Worm (Caenorhabditis elegans) whole organism, L3 larva: ENCODE results near the gene unc-24.

Source experiments
- R02D3.7 ChIP-seq: fragments of 150-350 bp; optimal IDR thresholded peaks from 2 replicates; lab custom pipeline; 2014; ENCODE audit warnings: missing biosample characterization, missing genetic modification characterization
- aly-2 ChIP-seq: fragments of 150-350 bp; optimal IDR thresholded peaks from 2 replicates; lab custom pipeline; 2014; ENCODE audit warnings: missing biosample characterization, missing genetic modification characterization
- ama-1 ChIP-seq: fragments of 150-350 bp; optimal IDR thresholded peaks from 2 replicates; lab custom pipeline; 2018
- ceh-16 ChIP-seq: sonication (generic microtip); optimal IDR thresholded peaks from 2 replicates; lab custom pipeline; 2017; ENCODE audit warnings: missing biosample characterization, missing genetic modification characterization
- ceh-28 ChIP-seq: fragments of 150-350 bp; optimal IDR thresholded peaks from 2 replicates; lab custom pipeline; 2014; ENCODE audit warnings: missing biosample characterization, missing genetic modification reagents, missing genetic modification characterization
- daf-12 ChIP-seq: fragments of 150-350 bp; optimal IDR thresholded peaks from 2 replicates; lab custom pipeline; 2014; ENCODE audit warnings: missing biosample characterization, missing genetic modification reagents, missing genetic modification characterization
- egl-27 ChIP-seq: sonication (generic microtip); optimal IDR thresholded peaks from 4 replicates; lab custom pipeline; 2017; ENCODE audit warnings: missing biosample characterization, missing genetic modification reagents, missing genetic modification characterization
- egl-5 ChIP-seq: fragments of 150-350 bp; optimal IDR thresholded peaks from 2 replicates; lab custom pipeline; 2017; ENCODE audit warnings: missing biosample characterization, missing genetic modification reagents, missing genetic modification characterization, inconsistent platforms
- elt-1 ChIP-seq: fragments of 150-350 bp; optimal IDR thresholded peaks from 2 replicates; lab custom pipeline; 2014; ENCODE audit warnings: missing biosample characterization, missing genetic modification characterization
- elt-3 ChIP-seq, 3 experiments: fragments of 150-350 bp in 1 of 3; sonication (generic microtip) in 2 of 3; optimal IDR thresholded peaks; 2 replicates in 2 of 3; 4 replicates in 1 of 3; lab custom pipeline; 2014 to 2017; ENCODE audit warnings: missing biosample characterization in 3 of 3, missing genetic modification characterization in 3 of 3
- eor-1 ChIP-seq, 2 experiments: fragments of 150-350 bp; optimal IDR thresholded peaks; 2 replicates each; lab custom pipeline; 2014 to 2018; ENCODE audit warnings: missing biosample characterization in 2 of 2, missing genetic modification characterization in 2 of 2
- fkh-10 ChIP-seq: sonication (generic microtip); optimal IDR thresholded peaks from 2 replicates; lab custom pipeline; 2017; ENCODE audit warnings: missing biosample characterization, missing genetic modification reagents, missing genetic modification characterization
- fkh-2 ChIP-seq: fragments of 150-350 bp; optimal IDR thresholded peaks from 2 replicates; lab custom pipeline; 2014; ENCODE audit warnings: missing biosample characterization, missing genetic modification reagents, missing genetic modification characterization
- jun-1 ChIP-seq: fragments of 150-350 bp; optimal IDR thresholded peaks from 2 replicates; lab custom pipeline; 2014; ENCODE audit warnings: missing biosample characterization, missing genetic modification reagents, missing genetic modification characterization
- lin-15B ChIP-seq: fragments of 150-350 bp; optimal IDR thresholded peaks from 2 replicates; lab custom pipeline; 2014; ENCODE audit warnings: missing biosample characterization, missing genetic modification characterization
- lsy-12 ChIP-seq: sonication (generic microtip); optimal IDR thresholded peaks from 2 replicates; lab custom pipeline; 2016; ENCODE audit warnings: mild to moderate bottlenecking, missing genetic modification characterization, missing compliant biosample characterization
- mdl-1 ChIP-seq: fragments of 150-350 bp; optimal IDR thresholded peaks from 2 replicates; lab custom pipeline; 2014; ENCODE audit warnings: missing biosample characterization, missing genetic modification characterization
- nfya-1 ChIP-seq: sonication (generic microtip); optimal IDR thresholded peaks from 2 replicates; lab custom pipeline; 2017; ENCODE audit warnings: missing genetic modification characterization, mild to moderate bottlenecking, missing compliant biosample characterization, antibody characterized with exemption, moderate library complexity; ENCODE audit not compliant: insufficient read depth
- nhr-11 ChIP-seq: fragments of 150-350 bp; optimal IDR thresholded peaks from 2 replicates; lab custom pipeline; 2014; ENCODE audit warnings: missing biosample characterization, missing genetic modification characterization
- nhr-12 ChIP-seq: fragments of 150-350 bp; optimal IDR thresholded peaks from 2 replicates; lab custom pipeline; 2014; ENCODE audit warnings: missing biosample characterization, missing genetic modification characterization
- nhr-23 ChIP-seq: fragments of 150-350 bp; optimal IDR thresholded peaks from 2 replicates; lab custom pipeline; 2014; ENCODE audit warnings: missing biosample characterization, missing genetic modification reagents, missing genetic modification characterization
- nhr-237 ChIP-seq: fragments of 150-350 bp; optimal IDR thresholded peaks from 2 replicates; lab custom pipeline; 2014; ENCODE audit warnings: missing biosample characterization, missing genetic modification characterization
- nhr-25 ChIP-seq: sonication (generic microtip); optimal IDR thresholded peaks from 2 replicates; lab custom pipeline; 2017; ENCODE audit warnings: missing biosample characterization, missing genetic modification characterization
- nhr-28 ChIP-seq: fragments of 150-350 bp; optimal IDR thresholded peaks from 2 replicates; lab custom pipeline; 2014; ENCODE audit warnings: missing biosample characterization, missing genetic modification characterization
- nhr-76 ChIP-seq: fragments of 150-350 bp; sonication (generic microtip); optimal IDR thresholded peaks from 5 replicates; lab custom pipeline; 2014; ENCODE audit warnings: missing biosample characterization, missing genetic modification characterization
- nhr-77 ChIP-seq: fragments of 150-350 bp; optimal IDR thresholded peaks from 2 replicates; lab custom pipeline; 2014; ENCODE audit warnings: missing biosample characterization, missing genetic modification characterization
- pha-4 ChIP-seq: fragments of 150-350 bp; optimal IDR thresholded peaks from 2 replicates; lab custom pipeline; 2014; ENCODE audit warnings: missing biosample characterization, missing genetic modification reagents, missing genetic modification characterization
- pqm-1 ChIP-seq: fragments of 150-350 bp; optimal IDR thresholded peaks from 2 replicates; lab custom pipeline; 2017; ENCODE audit warnings: missing biosample characterization, missing genetic modification characterization, inconsistent platforms
- snpc-4 ChIP-seq: fragments of 150-350 bp; optimal IDR thresholded peaks from 2 replicates; lab custom pipeline; 2014; ENCODE audit warnings: missing biosample characterization, missing genetic modification characterization
- tbx-2 ChIP-seq: sonication (generic microtip); optimal IDR thresholded peaks from 2 replicates; lab custom pipeline; 2016; ENCODE audit warnings: mild to moderate bottlenecking, missing genetic modification characterization, missing compliant biosample characterization
- unc-39 ChIP-seq: sonication (generic microtip); optimal IDR thresholded peaks from 4 replicates; lab custom pipeline; 2017; ENCODE audit warnings: missing biosample characterization, missing genetic modification characterization
- zag-1 ChIP-seq: fragments of 150-350 bp; optimal IDR thresholded peaks from 2 replicates; lab custom pipeline; 2014; ENCODE audit warnings: missing biosample characterization, missing genetic modification characterization

unc-24 gene

ce11 chrIV:7958092-7958491, 21.6 kb upstream of the unc-24 start:
- TF ChIP-seq fkh-2 (tag; lab: Kevin White, UChicago) (no peak), nhr-25 (tag; lab: Kevin White, UChicago) (no peak), ama-1 (no peak), aly-2 (tag; lab: Kevin White, UChicago) (no peak), nhr-28 (tag; lab: Kevin White, UChicago) (no peak), ceh-16 (tag; lab: Kevin White, UChicago) (no peak), lin-15B (tag; lab: Kevin White, UChicago) (no peak), eor-1 (tag; optimal IDR thresholded peaks at IDR 0.05; lab: Kevin White, UChicago) (no peak), nfya-1 (tag; lab: Kevin White, UChicago) (no peak), nhr-77 (tag; lab: Kevin White, UChicago) (no peak), R02D3.7 (tag; lab: Kevin White, UChicago) (no peak), zag-1 (tag; lab: Kevin White, UChicago) (no peak), nhr-12 (no peak), ceh-28 (tag; lab: Kevin White, UChicago) (no peak), egl-5 (tag; lab: Kevin White, UChicago) (no peak), tbx-2 (tag; lab: Kevin White, UChicago) (no peak), lsy-12 (tag; lab: Kevin White, UChicago) (no peak)

ce11 chrIV:7961889-7962342, 17.8 kb upstream of the unc-24 start:
- TF ChIP-seq fkh-10 (no peak), pha-4 (no peak), aly-2 (tag; lab: Kevin White, UChicago) (no peak), lsy-12 (tag; lab: Kevin White, UChicago) (no peak), nhr-237 (tag; lab: Kevin White, UChicago) (no peak), nhr-28 (tag; lab: Kevin White, UChicago) (no peak), elt-1 (tag; lab: Kevin White, UChicago) (no peak), jun-1 (tag; lab: Kevin White, UChicago) (no peak), nhr-23 (tag; lab: Kevin White, UChicago) (no peak), ama-1 (no peak), pqm-1 (tag; lab: Kevin White, UChicago) (no peak), nfya-1 (tag; lab: Kevin White, UChicago) (no peak), nhr-77 (tag; lab: Kevin White, UChicago) (no peak), unc-39 (tag; lab: Kevin White, UChicago) (no peak), nhr-11 (tag; lab: Kevin White, UChicago) (no peak), egl-27 (tag; lab: Kevin White, UChicago) (no peak), elt-3 (tag; optimal IDR thresholded peaks at IDR 0.05; lab: Kevin White, UChicago) (no peak), nhr-25 (tag; lab: Kevin White, UChicago) (no peak), daf-12 (tag; lab: Kevin White, UChicago) (no peak)

ce11 chrIV:7967006-7967405, 12.7 kb upstream of the unc-24 start, which contains the start of gene F57H12.5:
TSS of gene F57H12.5 (plus strand) at chrIV:7967306.
- TF ChIP-seq ama-1, result no peak
- TF ChIP-seq nfya-1 (tag; lab: Kevin White, UChicago), result no peak
- no peak for TF ChIP-seq nhr-76 (tag; lab: Kevin White, UChicago)
- no peak for TF ChIP-seq elt-3 (tag; optimal IDR thresholded peaks at IDR 0.05; lab: Kevin White, UChicago)
- no peak for TF ChIP-seq ceh-16 (tag; lab: Kevin White, UChicago)
- no peak for TF ChIP-seq nhr-77 (tag; lab: Kevin White, UChicago)
- TF ChIP-seq snpc-4, result no peak
- no peak for TF ChIP-seq aly-2 (tag; lab: Kevin White, UChicago)

ce11 chrIV:7976210-7976609, 3.5 kb upstream of the unc-24 start, which contains the start of gene F57H12.6:
TSS of gene F57H12.6 (minus strand) at chrIV:7976310.
- TF ChIP-seq nhr-28 (tag; lab: Kevin White, UChicago), result no peak
- TF ChIP-seq nhr-25 (tag; lab: Kevin White, UChicago), result no peak
- TF ChIP-seq egl-5 (tag; lab: Kevin White, UChicago), result no peak
- TF ChIP-seq ama-1, result no peak
- no peak for TF ChIP-seq mdl-1 (tag; lab: Kevin White, UChicago)
- TF ChIP-seq pha-4, result no peak
- TF ChIP-seq lsy-12 (tag; lab: Kevin White, UChicago), result no peak
- TF ChIP-seq daf-12 (tag; lab: Kevin White, UChicago), result no peak
- TF ChIP-seq nhr-77 (tag; lab: Kevin White, UChicago), result no peak
- no peak for TF ChIP-seq nhr-23 (tag; lab: Kevin White, UChicago)
- no peak for TF ChIP-seq fkh-10
- no peak for TF ChIP-seq nhr-11 (tag; lab: Kevin White, UChicago)
- TF ChIP-seq elt-3 (tag; optimal IDR thresholded peaks at IDR 0.05; lab: Kevin White, UChicago), result no peak
- TF ChIP-seq nfya-1 (tag; lab: Kevin White, UChicago), result no peak
- TF ChIP-seq, all 47 proteins: peak for 0
